Fruit fly (Drosophila melanogaster): ENCODE results near the gene CG15312.

Gene CG15312

DNA sequence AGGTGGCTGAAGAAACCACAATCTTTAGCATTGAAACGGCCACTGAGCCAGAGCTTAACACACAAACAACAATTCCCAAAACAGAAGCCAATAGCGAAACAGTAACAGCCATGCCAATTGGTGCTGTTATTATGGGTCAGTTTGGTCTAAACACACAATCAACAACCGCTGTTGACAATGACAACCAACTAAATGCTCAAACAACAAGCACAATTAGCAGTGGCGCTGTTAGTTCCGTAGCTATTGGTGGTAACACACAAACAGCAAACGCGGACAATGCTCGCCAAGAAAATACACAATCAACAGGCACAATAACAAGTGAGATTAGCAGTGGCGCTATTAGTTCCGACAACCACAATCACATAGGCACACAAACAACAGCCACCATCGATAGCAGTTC lies 26.8 kb downstream of the CG15312 start (continued):
- TF ChIP-seq BtbVII (GFP tag; optimal IDR thresholded peaks at IDR 0.05) (no peak), Hmr (GFP tag; optimal IDR thresholded peaks at IDR 0.05) (peak; percentile 15), CG15269 (tag; optimal IDR thresholded peaks at IDR 0.05) (peak; percentile 37), CG18011 (GFP tag; optimal IDR thresholded peaks at IDR 0.05) (no peak), HLH3B (GFP tag; IDR thresholded peaks at IDR 0.05) (peak; percentile 17; the same call in 1 of the 2 replicates), CG7987 (GFP tag; optimal IDR thresholded peaks at IDR 0.05) (peak; percentile 13), CG8478 (optimal IDR thresholded peaks at IDR 0.05) (no peak), ase (GFP tag; IDR thresholded peaks at IDR 0.05) (peak; percentile 43; the same call in 1 of the 3 replicates), CG10209 (GFP tag; optimal IDR thresholded peaks at IDR 0.05) (peak; percentile 23), hkb (optimal IDR thresholded peaks at IDR 0.05) (no peak), hkb (GFP tag; IDR thresholded peaks at IDR 0.05) (peak; percentile 42; the same call in 1 of the 2 replicates), wek (GFP tag; optimal IDR thresholded peaks at IDR 0.05) (peak; percentile 56), ken (GFP tag; IDR thresholded peaks at IDR 0.05) (0 out of 3 replicates have a peak, but pooled peaks have one; percentile 12), CG33557 (GFP tag; optimal IDR thresholded peaks at IDR 0.05) (no peak), mirr (GFP tag; optimal IDR thresholded peaks at IDR 0.05) (peak; percentile 7), HHEX (GFP tag; optimal IDR thresholded peaks at IDR 0.05) (peak; percentile 13), dysf (GFP tag; IDR thresholded peaks at IDR 0.05) (no peak), Asciz (GFP tag; optimal IDR thresholded peaks at IDR 0.05) (peak; percentile 28)

- TF ChIP-seq ci (GFP tag; IDR thresholded peaks at IDR 0.05) (no peak), CG9797 (GFP tag; optimal IDR thresholded peaks at IDR 0.05) (no peak), ken (GFP tag; IDR thresholded peaks at IDR 0.05) (no peak), CG15011 (GFP tag; optimal IDR thresholded peaks at IDR 0.05) (no peak), CG7271 (tag; optimal IDR thresholded peaks at IDR 0.05) (no peak), CG31441 (GFP tag; IDR thresholded peaks at IDR 0.05) (no peak), Bdp1 (GFP tag; optimal IDR thresholded peaks at IDR 0.05) (no peak), CG4820 (GFP tag; optimal IDR thresholded peaks at IDR 0.05) (no peak), Oli (tag; optimal IDR thresholded peaks at IDR 0.05) (no peak), CG10979 (tag; optimal IDR thresholded peaks at IDR 0.05) (no peak), org-1 (GFP tag; optimal IDR thresholded peaks at IDR 0.05) (no peak), dmrt11E (tag; optimal IDR thresholded peaks at IDR 0.05) (no peak), bigmax (GFP tag; optimal IDR thresholded peaks at IDR 0.05) (no peak)
Measured at dm6 chrX:10039528-10039927, 31.1 kb downstream of the CG15312 start.

DNA sequence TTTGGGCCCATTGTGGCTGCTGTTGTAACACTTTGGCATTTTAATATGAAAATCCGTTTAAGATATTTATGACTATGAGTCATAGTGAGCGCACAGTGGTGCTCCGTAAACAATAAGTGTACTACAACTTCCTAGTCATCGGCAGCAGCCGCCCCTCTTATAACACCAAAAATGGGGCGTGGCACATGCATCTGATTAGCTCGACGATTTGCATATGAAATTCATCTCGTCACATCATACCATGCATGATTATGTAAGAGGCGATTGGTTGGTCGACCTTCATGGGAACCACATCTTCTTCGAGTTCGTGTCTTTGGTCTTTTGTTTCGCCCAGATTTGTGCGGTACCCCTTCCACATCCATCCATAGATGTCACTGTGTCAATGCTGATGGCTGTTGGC lies 40.9 kb downstream of the CG15312 start:
- no peak for TF ChIP-seq sug (tag; optimal IDR thresholded peaks at IDR 0.05)
- TF ChIP-seq pb (GFP tag; optimal IDR thresholded peaks at IDR 0.05), result no peak
- no peak for TF ChIP-seq CG12744 (GFP tag; optimal IDR thresholded peaks at IDR 0.05)
- no peak for TF ChIP-seq B-H1 (GFP tag; IDR thresholded peaks at IDR 0.05)
- TF ChIP-seq dysf (GFP tag; IDR thresholded peaks at IDR 0.05), result no peak
- no peak for TF ChIP-seq CG12219 (GFP tag; optimal IDR thresholded peaks at IDR 0.05)
- no peak for TF ChIP-seq CG18619 (GFP tag; optimal IDR thresholded peaks at IDR 0.05)
- TF ChIP-seq scrt (GFP tag; optimal IDR thresholded peaks at IDR 0.05), result no peak
- TF ChIP-seq Six4 (GFP tag; optimal IDR thresholded peaks at IDR 0.05), result no peak
- TF ChIP-seq D19B (GFP tag; optimal IDR thresholded peaks at IDR 0.05), result no peak
- TF ChIP-seq Ada2b (GFP tag; IDR thresholded peaks at IDR 0.05), result no peak
- no peak for TF ChIP-seq Lhr (GFP tag; optimal IDR thresholded peaks at IDR 0.05)
- no peak for TF ChIP-seq CG3163 (GFP tag; optimal IDR thresholded peaks at IDR 0.05)
- no peak for TF ChIP-seq al (GFP tag; IDR thresholded peaks at IDR 0.05)
- no peak for TF ChIP-seq CG1602 (GFP tag; optimal IDR thresholded peaks at IDR 0.05)
- TF ChIP-seq HHEX (GFP tag; optimal IDR thresholded peaks at IDR 0.05), result no peak
- no peak for TF ChIP-seq Myb (GFP tag; optimal IDR thresholded peaks at IDR 0.05)
- no peak for TF ChIP-seq Spps (tag; optimal IDR thresholded peaks at IDR 0.05)
- TF ChIP-seq run (tag; optimal IDR thresholded peaks at IDR 0.05), result no peak
- peak; percentile 64 for TF ChIP-seq vvl (GFP tag; IDR thresholded peaks at IDR 0.05)
- TF ChIP-seq luna (GFP tag; optimal IDR thresholded peaks at IDR 0.05), result no peak
- TF ChIP-seq fd102C (GFP tag; optimal IDR thresholded peaks at IDR 0.05), result no peak
- peak in 1 of 2 experiments; percentile 79 for TF ChIP-seq Pdp1 (GFP tag; optimal IDR thresholded peaks at IDR 0.05)
